Fruit fly (Drosophila melanogaster) whole organism, adult: ENCODE results near the gene FucTA.

Source experiments
- CG11617 ChIP-seq: fragments of 200-800 bp; sonication (Bioruptor generic); optimal IDR thresholded peaks from 2 replicates; lab custom pipeline; 2017; ENCODE audit warnings: mild to moderate bottlenecking, missing biosample characterization, missing genetic modification reagents, missing genetic modification characterization
- CG12768 ChIP-seq: fragments of 200-800 bp; sonication (Bioruptor generic); optimal IDR thresholded peaks from 2 replicates; lab custom pipeline; 2017; ENCODE audit warnings: missing biosample characterization, missing genetic modification characterization, mild to moderate bottlenecking, moderate library complexity, missing genetic modification reagents
- CG14711 ChIP-seq: fragments of 200-800 bp; sonication (Bioruptor generic); optimal IDR thresholded peaks from 2 replicates; lab custom pipeline; 2018; ENCODE audit warnings: missing biosample characterization, mild to moderate bottlenecking, missing genetic modification characterization, moderate library complexity
- CG1620 ChIP-seq: fragments of 200-800 bp; sonication (Bioruptor generic); optimal IDR thresholded peaks from 2 replicates; lab custom pipeline; 2016; ENCODE audit warnings: missing biosample characterization, missing genetic modification characterization
- CG33017 ChIP-seq: fragments of 200-800 bp; sonication (Bioruptor generic); optimal IDR thresholded peaks from 2 replicates; lab custom pipeline; 2018; ENCODE audit warnings: missing biosample characterization, mild to moderate bottlenecking, missing genetic modification characterization, moderate library complexity
- CG5204 ChIP-seq: fragments of 200-800 bp; sonication (Bioruptor generic); optimal IDR thresholded peaks from 2 replicates; lab custom pipeline; 2016; ENCODE audit warnings: missing biosample characterization, missing genetic modification characterization
- CG7045 ChIP-seq: fragments of 200-800 bp; sonication (Bioruptor generic); optimal IDR thresholded peaks from 2 replicates; lab custom pipeline; 2017; ENCODE audit warnings: missing biosample characterization, mild to moderate bottlenecking, missing genetic modification characterization
- CG7101 ChIP-seq: fragments of 200-800 bp; sonication (Bioruptor generic); optimal IDR thresholded peaks from 2 replicates; lab custom pipeline; 2018; ENCODE audit warnings: missing biosample characterization, mild to moderate bottlenecking, missing genetic modification characterization, moderate library complexity
- Clk ChIP-seq: fragments of 200-800 bp; sonication (Bioruptor generic); optimal IDR thresholded peaks from 2 replicates; lab custom pipeline; 2017; ENCODE audit warnings: missing biosample characterization, missing genetic modification characterization
- Crg-1 ChIP-seq: fragments of 200-800 bp; sonication (Bioruptor generic); optimal IDR thresholded peaks from 2 replicates; lab custom pipeline; 2016; ENCODE audit warnings: missing biosample characterization, missing genetic modification characterization
- Hr96 ChIP-seq: fragments of 200-800 bp; sonication (Bioruptor generic); optimal IDR thresholded peaks from 2 replicates; lab custom pipeline; 2016; ENCODE audit warnings: missing biosample characterization, missing genetic modification characterization
- Mnt ChIP-seq: fragments of 200-800 bp; sonication (Bioruptor generic); optimal IDR thresholded peaks from 2 replicates; lab custom pipeline; 2016; ENCODE audit warnings: missing biosample characterization, mild to moderate bottlenecking, missing genetic modification characterization
- bab1 ChIP-seq: fragments of 200-800 bp; sonication (Bioruptor generic); optimal IDR thresholded peaks from 3 replicates; lab custom pipeline; 2019; ENCODE audit warnings: missing biosample characterization, mild to moderate bottlenecking, missing genetic modification characterization, moderate library complexity
- cic ChIP-seq: fragments of 200-800 bp; sonication (Bioruptor generic); optimal IDR thresholded peaks from 2 replicates; lab custom pipeline; 2017; ENCODE audit warnings: missing biosample characterization, mild to moderate bottlenecking, missing genetic modification characterization, moderate library complexity
- cnc ChIP-seq, 2 experiments: fragments of >200 bp; optimal IDR thresholded peaks; 2 replicates each; lab custom pipeline; 2017
- kay ChIP-seq: fragments of 200-800 bp; sonication (Bioruptor generic); peaks from one replicate; lab custom pipeline; 2016; ENCODE audit warnings: missing biosample characterization, missing genetic modification characterization, borderline replicate concordance
- ovo ChIP-seq: fragments of 200-800 bp; sonication (Bioruptor generic); optimal IDR thresholded peaks from 2 replicates; lab custom pipeline; 2016; ENCODE audit warnings: missing biosample characterization, missing genetic modification characterization
- pad ChIP-seq: fragments of 200-800 bp; sonication (Bioruptor generic); optimal IDR thresholded peaks from 3 replicates; lab custom pipeline; 2017; ENCODE audit warnings: missing biosample characterization, missing genetic modification characterization, mild to moderate bottlenecking, moderate library complexity, missing genetic modification reagents
- tj ChIP-seq: fragments of 200-800 bp; sonication (Bioruptor generic); optimal IDR thresholded peaks from 3 replicates; lab custom pipeline; 2017; ENCODE audit warnings: missing biosample characterization, mild to moderate bottlenecking, missing genetic modification characterization, moderate library complexity
- toe ChIP-seq: fragments of 200-800 bp; sonication (Bioruptor generic); optimal IDR thresholded peaks from 2 replicates; lab custom pipeline; 2016; ENCODE audit warnings: missing biosample characterization, missing genetic modification characterization

The FucTA gene

dm6 chr3L:15123736-15124135 lies 23.2 kb upstream of the FucTA start:
- TF ChIP-seq kay (GFP tag; lab: Kevin White, UChicago), result no peak
- TF ChIP-seq Crg-1 (GFP tag; lab: Kevin White, UChicago), result no peak
- TF ChIP-seq cic, result no peak
- TF ChIP-seq tj, result peak; percentile 14
- TF ChIP-seq CG12768, result no peak
- no peak for TF ChIP-seq ovo (GFP tag; lab: Kevin White, UChicago)
- TF ChIP-seq CG5204 (GFP tag; lab: Kevin White, UChicago), result no peak

DNA sequence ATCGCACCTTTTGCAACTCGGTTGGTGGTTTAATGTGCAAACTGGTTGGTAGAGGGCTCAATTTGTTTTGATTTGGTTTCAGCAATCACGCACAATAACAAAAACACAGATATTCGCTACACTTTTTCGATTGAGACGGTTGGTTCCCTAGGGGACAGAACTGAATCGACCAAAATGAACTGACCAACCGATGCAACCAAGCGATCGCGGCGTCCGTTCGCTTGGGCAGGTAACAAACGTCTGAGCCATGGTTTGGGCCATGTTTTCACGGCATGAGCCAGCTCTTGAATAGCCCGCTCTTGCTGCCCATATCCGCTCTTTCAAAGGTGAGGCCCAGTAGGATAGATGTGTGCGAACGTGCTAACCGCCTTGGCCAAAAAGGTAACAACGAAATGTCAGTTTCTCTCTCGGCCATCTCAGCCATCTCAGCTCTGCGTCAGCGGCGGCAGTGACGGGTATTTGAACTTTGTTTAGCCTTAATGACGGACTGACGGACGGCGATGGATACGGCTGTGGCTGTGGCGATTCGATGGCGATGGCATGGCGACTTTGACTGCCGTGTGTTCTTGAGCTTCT lies 21.8 kb upstream of the FucTA start, which contains the start of gene CG16959:
Gene CG16959 (minus strand): TSS at position 245 of the 576 bp plus-strand sequence.
- TF ChIP-seq CG33017, result no peak
- TF ChIP-seq CG1620 (GFP tag; lab: Kevin White, UChicago), result no peak

DNA sequence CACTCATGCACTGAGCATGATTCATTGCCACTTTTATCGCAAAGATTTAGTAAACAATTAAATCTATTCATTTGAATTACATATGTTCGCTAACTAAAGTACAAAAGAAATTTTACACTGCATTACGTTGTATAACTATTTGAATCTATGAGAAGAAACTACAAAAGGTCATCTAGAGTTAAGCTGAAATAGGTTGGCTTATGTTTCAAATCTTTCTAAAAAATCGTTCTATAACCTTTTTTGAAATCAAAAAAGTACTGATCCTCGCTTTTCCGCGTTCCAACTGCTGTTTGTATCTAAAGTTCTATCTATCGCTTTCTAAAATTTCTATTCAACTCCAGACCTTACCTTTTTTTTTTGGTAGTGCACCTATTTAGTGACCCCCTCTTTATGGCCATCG lies 21.2 kb upstream of the FucTA start:
- TF ChIP-seq CG7045 (GFP tag; lab: Kevin White, UChicago), result no peak
- no peak for TF ChIP-seq bab1
- TF ChIP-seq tj, result no peak
- no peak for TF ChIP-seq cic
- no peak for TF ChIP-seq toe
- TF ChIP-seq CG11617, result no peak
- no peak for TF ChIP-seq CG7101 (tag; lab: Kevin White, UChicago)
- TF ChIP-seq Mnt, result no peak
- no peak for TF ChIP-seq CG14711 (tag; lab: Kevin White, UChicago)
- no peak for TF ChIP-seq Hr96 (GFP tag; lab: Kevin White, UChicago)
- TF ChIP-seq CG33017, result no peak
- no peak for TF ChIP-seq cnc (optimal IDR thresholded peaks at IDR 0.05; lab: Kevin White, UChicago)
- TF ChIP-seq CG1620 (GFP tag; lab: Kevin White, UChicago), result no peak
- no peak for TF ChIP-seq CG5204 (GFP tag; lab: Kevin White, UChicago)
- TF ChIP-seq pad (GFP tag; lab: Kevin White, UChicago), result no peak

DNA sequence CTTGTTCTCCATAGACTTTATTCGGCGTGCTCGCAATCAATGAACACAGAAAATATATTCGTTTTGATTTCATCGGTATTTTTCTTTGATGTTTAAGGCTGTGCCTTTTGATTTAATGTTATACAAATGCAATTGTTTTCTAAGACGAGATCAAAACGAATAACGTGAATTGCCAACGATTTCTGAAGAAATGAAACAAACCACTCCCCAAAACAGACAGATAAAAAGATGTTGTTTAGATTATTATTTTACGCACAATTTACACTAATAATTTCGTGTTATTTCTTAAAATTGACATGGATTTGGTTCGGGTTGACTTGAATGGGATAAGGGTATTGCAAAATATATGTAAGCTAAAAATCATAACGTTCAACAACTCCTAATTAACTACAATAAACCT lies 15.7 kb upstream of the FucTA start, which contains the start of gene CG13457:
Gene CG13457 (minus strand): TSS at position 101 of the 400 bp plus-strand sequence.
- TF ChIP-seq Mnt (no peak), pad (GFP tag; lab: Kevin White, UChicago) (no peak), CG7101 (tag; lab: Kevin White, UChicago) (no peak), CG5204 (GFP tag; lab: Kevin White, UChicago) (no peak), cnc (optimal IDR thresholded peaks at IDR 0.05; lab: Kevin White, UChicago) (no peak), toe (no peak)

DNA sequence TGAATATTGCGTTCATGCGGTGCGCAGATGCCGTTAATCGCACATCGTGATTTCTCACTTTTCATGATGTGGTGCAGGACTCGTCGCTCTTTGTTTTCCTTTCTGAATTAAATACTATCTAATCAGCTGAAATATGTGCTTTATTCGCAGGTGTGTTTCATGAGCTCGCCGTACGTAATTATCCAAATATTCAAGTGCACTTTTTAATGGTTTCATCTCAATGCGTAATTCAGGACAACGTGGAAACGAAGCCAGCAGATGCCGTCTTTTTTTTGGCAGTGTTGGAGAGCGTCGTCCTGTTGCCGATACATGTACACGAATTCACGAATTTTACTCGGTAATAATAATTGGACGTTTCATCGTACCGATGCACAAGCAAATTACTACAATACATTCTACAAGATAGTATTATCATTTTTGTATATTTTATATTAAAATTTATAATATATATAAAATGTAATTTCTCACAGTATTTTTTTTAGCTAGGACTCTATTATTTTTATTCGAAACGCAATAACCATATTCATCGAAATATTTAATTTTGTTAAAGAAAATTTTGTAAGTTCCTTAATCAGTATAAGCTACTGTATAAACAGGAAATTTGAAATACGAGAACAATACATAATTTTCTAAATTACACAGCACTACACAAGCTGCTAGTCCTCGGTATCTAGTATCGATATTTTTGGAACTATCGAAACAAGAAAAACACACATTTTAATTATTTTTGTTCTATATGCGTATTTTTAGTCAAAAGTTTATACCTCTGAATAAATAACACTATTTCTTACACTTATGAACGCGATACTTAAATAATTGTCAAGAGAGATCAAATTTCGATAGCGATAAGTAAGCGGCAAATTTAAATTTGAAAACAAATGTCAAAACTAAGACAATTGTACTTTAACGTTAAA lies 10.0 kb upstream of the FucTA start, which contains the start of gene CG12316:
Gene CG12316 (minus strand): TSS at position 276 of the 914 bp plus-strand sequence.
- TF ChIP-seq CG12768 (peak; percentile 90), bab1 (peak; percentile 83), pad (GFP tag; lab: Kevin White, UChicago) (peak; percentile 62), Crg-1 (GFP tag; lab: Kevin White, UChicago) (peak; percentile 73), CG1620 (GFP tag; lab: Kevin White, UChicago) (peak; percentile 64), CG14711 (tag; lab: Kevin White, UChicago) (peak; percentile 67), ovo (GFP tag; lab: Kevin White, UChicago) (peak; percentile 66), CG7045 (GFP tag; lab: Kevin White, UChicago) (peak; percentile 88), Mnt (peak; percentile 86), cnc (optimal IDR thresholded peaks at IDR 0.05; lab: Kevin White, UChicago) (no peak), CG5204 (GFP tag; lab: Kevin White, UChicago) (peak; percentile 92), toe (peak; percentile 88), tj (peak; percentile 60), cic (peak; percentile 40), CG7101 (tag; lab: Kevin White, UChicago) (peak; percentile 89), Hr96 (GFP tag; lab: Kevin White, UChicago) (peak; percentile 95), CG33017 (peak; percentile 90), Clk (GFP tag; lab: Kevin White, UChicago) (peak; percentile 80), CG11617 (peak; percentile 95), kay (GFP tag; lab: Kevin White, UChicago) (no peak)

DNA sequence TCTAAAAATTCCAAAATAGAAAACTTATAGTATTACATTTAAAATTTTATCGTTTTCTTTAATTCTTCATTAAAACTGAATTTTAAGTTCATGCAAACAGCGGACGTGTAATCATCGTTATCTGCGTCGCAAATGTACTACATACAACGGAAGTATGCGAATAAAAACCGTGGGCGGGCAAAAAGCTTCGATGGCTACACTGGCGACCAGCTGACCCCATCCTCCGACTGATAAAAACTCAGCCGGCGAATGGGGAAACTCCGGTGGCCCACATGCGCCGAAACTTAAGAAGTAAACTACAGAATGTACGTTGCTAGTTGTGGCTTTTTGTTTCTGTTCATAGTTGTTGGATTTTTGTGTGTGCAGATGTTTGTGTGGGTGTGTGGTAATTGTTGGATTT lies 9.1 kb upstream of the FucTA start:
- no peak for TF ChIP-seq Crg-1 (GFP tag; lab: Kevin White, UChicago)
- TF ChIP-seq CG14711 (tag; lab: Kevin White, UChicago), result no peak
- TF ChIP-seq Clk (GFP tag; lab: Kevin White, UChicago), result no peak
- TF ChIP-seq Hr96 (GFP tag; lab: Kevin White, UChicago), result no peak
- TF ChIP-seq CG33017, result no peak
- TF ChIP-seq kay (GFP tag; lab: Kevin White, UChicago), result peak; percentile 86
